Worm (Caenorhabditis elegans) whole organism, L1 larva: ENCODE results near the gene cyp-25A1.

Source experiments
- C04F5.9 ChIP-seq: sonication (generic microtip); optimal IDR thresholded peaks from 2 replicates; lab custom pipeline; 2016; ENCODE audit warnings: missing genetic modification characterization, missing compliant biosample characterization
- F16B12.6 ChIP-seq: fragments of 150-350 bp; optimal IDR thresholded peaks from 2 replicates; lab custom pipeline; 2014; ENCODE audit warnings: missing biosample characterization, missing genetic modification characterization
- dpl-1 ChIP-seq, 3 experiments: fragments of 150-350 bp in 2 of 3; sonication (generic microtip) in 1 of 3; optimal IDR thresholded peaks; 2 replicates each; lab custom pipeline; 2014 to 2017; ENCODE audit warnings: missing biosample characterization in 3 of 3, missing genetic modification characterization in 3 of 3, missing genetic modification reagents in 3 of 3
- lin-15B ChIP-seq: fragments of 150-350 bp; sonication (generic microtip); optimal IDR thresholded peaks from 3 replicates; lab custom pipeline; 2014; ENCODE audit warnings: missing biosample characterization, missing genetic modification characterization
- nhr-20 ChIP-seq: sonication (generic microtip); optimal IDR thresholded peaks from 2 replicates; lab custom pipeline; 2016; ENCODE audit warnings: mild to moderate bottlenecking, missing genetic modification characterization, missing compliant biosample characterization
- unc-130 ChIP-seq: fragments of 150-350 bp; optimal IDR thresholded peaks from 2 replicates; lab custom pipeline; 2017; ENCODE audit warnings: missing biosample characterization, missing genetic modification characterization, inconsistent platforms
- ztf-4 ChIP-seq: fragments of 150-350 bp; optimal IDR thresholded peaks from 2 replicates; lab custom pipeline; 2014; ENCODE audit warnings: missing biosample characterization, missing genetic modification characterization

DNA sequence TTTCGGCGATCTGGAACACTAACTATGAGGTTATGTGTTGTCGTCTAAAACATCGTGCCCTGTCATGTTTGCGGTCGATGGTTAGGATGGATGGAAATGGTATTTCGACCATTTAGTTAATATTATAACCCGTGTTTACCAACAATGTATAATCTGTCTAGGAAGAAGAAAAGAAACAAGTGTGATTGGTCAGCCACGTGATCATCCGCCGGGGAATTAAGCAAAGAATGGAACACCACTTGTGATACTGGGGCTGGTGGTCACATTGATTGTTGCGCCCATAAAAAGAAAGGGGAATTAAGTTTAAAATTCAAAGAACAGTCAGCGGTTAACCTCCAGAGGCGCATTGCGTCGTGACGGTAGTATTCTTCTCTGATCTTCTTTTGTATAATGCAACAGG lies 43.2 kb downstream of the cyp-25A1 start:
- TF ChIP-seq dpl-1 (GFP tag; optimal IDR thresholded peaks at IDR 0.05; lab: Kevin White, UChicago) (peak in 1 of 3 experiments; percentile 21), unc-130 (tag; lab: Kevin White, UChicago) (peak; percentile 10), ztf-4 (no peak), C04F5.9 (tag; lab: Kevin White, UChicago) (no peak), lin-15B (tag; lab: Kevin White, UChicago) (no peak), F16B12.6 (tag; lab: Kevin White, UChicago) (no peak), nhr-20 (tag; lab: Kevin White, UChicago) (peak; percentile 79)
